Worm (Caenorhabditis elegans) whole organism, mixed stage, embryonic: ENCODE measurements around the gene hsp-17.
A peak's percentile ranks its signal among the peaks of the same experiment; 100 is the strongest.

Experiments
- M03D4.4 ChIP-seq: sonication (generic microtip); optimal IDR thresholded peaks from 2 replicates; lab custom pipeline; 2017; ENCODE audit warnings: mild to moderate bottlenecking, missing genetic modification characterization, missing compliant biosample characterization
- bed-3 ChIP-seq: fragments of 200-800 bp; sonication (Bioruptor generic); optimal IDR thresholded peaks from 3 replicates; lab custom pipeline; 2018; ENCODE audit warnings: mild to moderate bottlenecking, missing genetic modification characterization, moderate library complexity, missing compliant biosample characterization
- blmp-1 ChIP-seq: fragments of 150-350 bp; optimal IDR thresholded peaks from 2 replicates; lab custom pipeline; 2014; ENCODE audit warnings: missing biosample characterization, missing genetic modification characterization
- ceh-39 ChIP-seq: fragments of 150-350 bp; optimal IDR thresholded peaks from 2 replicates; lab custom pipeline; 2014; ENCODE audit warnings: missing biosample characterization, missing genetic modification characterization
- ceh-43 ChIP-seq: fragments of 200-800 bp; sonication (Bioruptor generic); optimal IDR thresholded peaks from 2 replicates; lab custom pipeline; 2018; ENCODE audit warnings: mild to moderate bottlenecking, missing genetic modification characterization, moderate library complexity, missing compliant biosample characterization
- ceh-83 ChIP-seq: fragments of 200-800 bp; sonication (Bioruptor generic); optimal IDR thresholded peaks from 2 replicates; lab custom pipeline; 2018; ENCODE audit warnings: mild to moderate bottlenecking, missing genetic modification characterization, missing compliant biosample characterization
- ces-1 ChIP-seq: fragments of 150-350 bp; optimal IDR thresholded peaks from 2 replicates; lab custom pipeline; 2014; ENCODE audit warnings: missing biosample characterization, missing genetic modification reagents, missing genetic modification characterization
- cnd-1 ChIP-seq: fragments of 200-800 bp; sonication (Bioruptor generic); optimal IDR thresholded peaks from 2 replicates; lab custom pipeline; 2018; ENCODE audit warnings: mild to moderate bottlenecking, missing genetic modification characterization, missing compliant biosample characterization
- elt-1 ChIP-seq: sonication (generic microtip); optimal IDR thresholded peaks from 2 replicates; lab custom pipeline; 2017; ENCODE audit warnings: missing genetic modification characterization, mild to moderate bottlenecking, missing compliant biosample characterization, antibody characterized with exemption, moderate library complexity, borderline replicate concordance; ENCODE audit not compliant: insufficient read depth
- ham-2 ChIP-seq: fragments of 200-800 bp; sonication (Bioruptor generic); optimal IDR thresholded peaks from 2 replicates; lab custom pipeline; 2018; ENCODE audit warnings: mild to moderate bottlenecking, missing genetic modification characterization, missing compliant biosample characterization
- hlh-1 ChIP-seq: fragments of 150-350 bp; optimal IDR thresholded peaks from 2 replicates; lab custom pipeline; 2014; ENCODE audit warnings: missing biosample characterization, missing genetic modification reagents, missing genetic modification characterization
- lin-13 ChIP-seq: fragments of 150-350 bp; optimal IDR thresholded peaks from 2 replicates; lab custom pipeline; 2014; ENCODE audit warnings: missing biosample characterization, missing genetic modification characterization
- lin-32 ChIP-seq: fragments of 200-800 bp; sonication (Bioruptor generic); optimal IDR thresholded peaks from 2 replicates; lab custom pipeline; 2018; ENCODE audit warnings: mild to moderate bottlenecking, missing genetic modification characterization, missing compliant biosample characterization
- lsy-2 ChIP-seq: fragments of 150-350 bp; optimal IDR thresholded peaks from 2 replicates; lab custom pipeline; 2014; ENCODE audit warnings: missing biosample characterization, missing genetic modification characterization
- mab-5 ChIP-seq: fragments of 150-350 bp; optimal IDR thresholded peaks from 2 replicates; lab custom pipeline; 2014; ENCODE audit warnings: missing biosample characterization, missing genetic modification characterization
- mep-1 ChIP-seq: fragments of 150-350 bp; optimal IDR thresholded peaks from 2 replicates; lab custom pipeline; 2017; ENCODE audit warnings: missing biosample characterization, missing genetic modification reagents, missing genetic modification characterization, inconsistent platforms
- mls-2 ChIP-seq: sonication (generic microtip); optimal IDR thresholded peaks from 2 replicates; lab custom pipeline; 2016; ENCODE audit warnings: mild to moderate bottlenecking, missing genetic modification characterization, moderate library complexity, missing compliant biosample characterization
- nhr-12 ChIP-seq: fragments of 150-350 bp; optimal IDR thresholded peaks from 2 replicates; lab custom pipeline; 2014; ENCODE audit warnings: missing biosample characterization, missing genetic modification characterization
- nhr-2 ChIP-seq: fragments of 150-350 bp; optimal IDR thresholded peaks from 2 replicates; lab custom pipeline; 2014; ENCODE audit warnings: missing biosample characterization, missing genetic modification characterization
- nhr-237 ChIP-seq: fragments of 150-350 bp; optimal IDR thresholded peaks from 2 replicates; lab custom pipeline; 2014; ENCODE audit warnings: missing biosample characterization, missing genetic modification characterization
- nhr-76 ChIP-seq: sonication (generic microtip); optimal IDR thresholded peaks from 2 replicates; lab custom pipeline; 2017; ENCODE audit warnings: missing biosample characterization, missing genetic modification characterization
- pha-4 ChIP-seq: fragments of 150-350 bp; optimal IDR thresholded peaks from 2 replicates; lab custom pipeline; 2018; ENCODE audit warnings: missing biosample characterization, missing genetic modification reagents, missing genetic modification characterization
- sptf-1 ChIP-seq: sonication (generic microtip); optimal IDR thresholded peaks from 2 replicates; lab custom pipeline; 2017; ENCODE audit warnings: mild to moderate bottlenecking, missing genetic modification characterization, moderate library complexity, missing compliant biosample characterization
- tbx-8 ChIP-seq: fragments of 200-800 bp; sonication (Bioruptor generic); optimal IDR thresholded peaks from 2 replicates; lab custom pipeline; 2018; ENCODE audit warnings: mild to moderate bottlenecking, missing genetic modification characterization, moderate library complexity, missing compliant biosample characterization
- unc-120 ChIP-seq: sonication (generic microtip); optimal IDR thresholded peaks from 2 replicates; lab custom pipeline; 2017; ENCODE audit warnings: missing genetic modification characterization, missing compliant biosample characterization; ENCODE audit not compliant: poor library complexity, severe bottlenecking
- unc-39 ChIP-seq: fragments of 150-350 bp; optimal IDR thresholded peaks from 2 replicates; lab custom pipeline; 2014; ENCODE audit warnings: missing biosample characterization, missing genetic modification characterization
- unc-62 ChIP-seq: fragments of 150-350 bp; optimal IDR thresholded peaks from 2 replicates; lab custom pipeline; 2014; ENCODE audit warnings: missing biosample characterization, missing genetic modification reagents, missing genetic modification characterization
- zip-8 ChIP-seq: fragments of 150-350 bp; optimal IDR thresholded peaks from 2 replicates; lab custom pipeline; 2014; ENCODE audit warnings: missing biosample characterization, missing genetic modification characterization
- ztf-11 ChIP-seq: fragments of 150-350 bp; optimal IDR thresholded peaks from 2 replicates; lab custom pipeline; 2014; ENCODE audit warnings: missing biosample characterization, missing genetic modification characterization

The hsp-17 gene

ce11 chrV:8413432-8414021 lies 27.8 kb upstream of the hsp-17 start, which contains the start of gene vha-18:
vha-18 (minus strand) TSS chrV:8413482.
- TF ChIP-seq mls-2 (tag; lab: Kevin White, UChicago): no peak
- no peak for TF ChIP-seq unc-120 (tag; lab: Kevin White, UChicago)

DNA sequence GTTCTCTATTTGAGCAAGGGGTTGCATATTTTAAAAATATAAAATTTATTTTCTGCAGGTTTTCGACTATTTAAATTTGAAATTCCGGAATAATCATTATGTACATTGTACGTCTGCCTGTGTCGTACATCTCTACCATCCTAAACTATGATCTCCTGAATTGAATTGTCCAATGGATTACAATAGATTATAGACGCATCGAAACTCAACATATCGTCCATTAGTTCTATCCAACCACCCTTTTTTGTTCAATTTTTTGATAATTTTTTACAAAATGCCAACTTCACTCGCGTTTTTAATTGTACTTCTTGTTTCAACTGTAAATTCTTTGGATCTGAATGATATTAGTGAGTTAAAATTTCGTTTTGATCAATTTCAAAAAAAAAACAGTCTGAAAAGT lies 24.7 kb upstream of the hsp-17 start, which contains the start of gene F52E1.2:
Gene F52E1.2, plus strand, starts transcription at position 190 of the 400 bp plus-strand sequence.
- TF ChIP-seq elt-1: no peak
- no peak for TF ChIP-seq sptf-1 (tag; lab: Kevin White, UChicago)
- no peak for TF ChIP-seq blmp-1 (tag; lab: Kevin White, UChicago)
- TF ChIP-seq pha-4 (tag; lab: Kevin White, UChicago): no peak
- no peak for TF ChIP-seq mab-5 (tag; lab: Kevin White, UChicago)
- no peak for TF ChIP-seq nhr-12
- no peak for TF ChIP-seq zip-8 (tag; lab: Kevin White, UChicago)
- TF ChIP-seq mep-1 (tag; lab: Kevin White, UChicago): no peak
- TF ChIP-seq cnd-1 (tag; lab: Kevin White, UChicago): no peak
- TF ChIP-seq nhr-237 (tag; lab: Kevin White, UChicago): no peak

DNA sequence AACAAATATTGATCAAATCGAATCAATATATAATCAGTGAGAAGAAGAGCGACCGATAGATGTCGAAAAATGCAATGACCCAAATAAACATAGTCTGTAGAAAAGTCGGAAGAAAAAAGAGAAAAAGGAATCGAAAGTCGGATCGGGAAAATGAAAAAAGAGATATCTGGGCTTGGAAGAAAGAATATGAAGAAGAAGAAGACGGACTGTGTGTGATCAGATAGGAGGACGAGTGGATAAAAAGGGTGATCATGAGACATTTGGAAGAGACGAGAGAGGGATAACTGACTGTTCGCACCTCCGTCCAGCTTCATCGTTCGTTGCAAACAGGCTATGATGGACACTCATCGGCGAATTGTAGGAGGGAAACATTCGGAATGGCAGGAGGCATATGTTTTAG lies 23.9 kb upstream of the hsp-17 start:
- TF ChIP-seq blmp-1 (tag; lab: Kevin White, UChicago) (peak; percentile 78), tbx-8 (GFP tag; lab: Kevin White, UChicago) (no peak), nhr-12 (no peak)
- TF ChIP-seq, all 35 proteins: peak for 1

ce11 chrV:8406911-8407310 lies 21.2 kb upstream of the hsp-17 start:
- TF ChIP-seq unc-39 (no peak), mab-5 (tag; lab: Kevin White, UChicago) (no peak), nhr-12 (no peak), mep-1 (tag; lab: Kevin White, UChicago) (no peak), ham-2 (GFP tag; lab: Kevin White, UChicago) (no peak), lsy-2 (no peak), ceh-83 (GFP tag; lab: Kevin White, UChicago) (no peak), ceh-43 (GFP tag; lab: Kevin White, UChicago) (no peak), blmp-1 (tag; lab: Kevin White, UChicago) (no peak), ztf-11 (tag; lab: Kevin White, UChicago) (no peak)

- no peak for TF ChIP-seq nhr-76 (tag; lab: Kevin White, UChicago)
- TF ChIP-seq lin-32: no peak
- TF ChIP-seq nhr-237 (tag; lab: Kevin White, UChicago): no peak
- TF ChIP-seq M03D4.4 (tag; lab: Kevin White, UChicago): no peak
- no peak for TF ChIP-seq blmp-1 (tag; lab: Kevin White, UChicago)
- no peak for TF ChIP-seq ceh-43 (GFP tag; lab: Kevin White, UChicago)
- TF ChIP-seq mab-5 (tag; lab: Kevin White, UChicago): no peak
- TF ChIP-seq zip-8 (tag; lab: Kevin White, UChicago): no peak
- TF ChIP-seq ces-1: no peak
- no peak for TF ChIP-seq unc-120 (tag; lab: Kevin White, UChicago)
- TF ChIP-seq ceh-39 (tag; lab: Kevin White, UChicago): no peak
- TF ChIP-seq pha-4 (tag; lab: Kevin White, UChicago): no peak
- no peak for TF ChIP-seq unc-39
- TF ChIP-seq nhr-2: no peak
Observed at ce11 chrV:8406155-8406554, 20.4 kb upstream of the hsp-17 start.

- TF ChIP-seq bed-3 (GFP tag; lab: Kevin White, UChicago): no peak
- TF ChIP-seq blmp-1 (tag; lab: Kevin White, UChicago): no peak
- no peak for TF ChIP-seq lin-13 (tag; lab: Kevin White, UChicago)
- no peak for TF ChIP-seq ceh-83 (GFP tag; lab: Kevin White, UChicago)
- no peak for TF ChIP-seq zip-8 (tag; lab: Kevin White, UChicago)
- TF ChIP-seq M03D4.4 (tag; lab: Kevin White, UChicago): no peak
- no peak for TF ChIP-seq unc-120 (tag; lab: Kevin White, UChicago)
- TF ChIP-seq mep-1 (tag; lab: Kevin White, UChicago): no peak
- TF ChIP-seq unc-62: no peak
- TF ChIP-seq sptf-1 (tag; lab: Kevin White, UChicago): no peak
- TF ChIP-seq hlh-1 (tag; lab: Kevin White, UChicago): no peak
- no peak for TF ChIP-seq lin-32
Observed at ce11 chrV:8404339-8404738, 18.6 kb upstream of the hsp-17 start.
